Worm (Caenorhabditis elegans) whole organism, L1 larva: ENCODE data around the gene R08E3.1.

ENCODE experiments used
- aly-2 ChIP-seq: fragments of 150-350 bp; optimal IDR thresholded peaks from 2 replicates; lab custom pipeline; 2014; ENCODE audit warnings: missing biosample characterization, missing genetic modification characterization
- ama-1 ChIP-seq: fragments of 150-350 bp; optimal IDR thresholded peaks from 2 replicates; lab custom pipeline; 2014
- hlh-17 ChIP-seq: fragments of 200-800 bp; sonication (Bioruptor generic); optimal IDR thresholded peaks from 2 replicates; lab custom pipeline; 2018; ENCODE audit warnings: missing genetic modification characterization, mild to moderate bottlenecking, missing compliant biosample characterization, moderate library complexity, borderline replicate concordance
- nhr-11 ChIP-seq: fragments of 150-350 bp; optimal IDR thresholded peaks from 2 replicates; lab custom pipeline; 2014; ENCODE audit warnings: missing biosample characterization, missing genetic modification characterization
- sox-4 ChIP-seq: sonication (generic microtip); optimal IDR thresholded peaks from 2 replicates; lab custom pipeline; 2016; ENCODE audit warnings: missing genetic modification characterization, missing compliant biosample characterization

DNA sequence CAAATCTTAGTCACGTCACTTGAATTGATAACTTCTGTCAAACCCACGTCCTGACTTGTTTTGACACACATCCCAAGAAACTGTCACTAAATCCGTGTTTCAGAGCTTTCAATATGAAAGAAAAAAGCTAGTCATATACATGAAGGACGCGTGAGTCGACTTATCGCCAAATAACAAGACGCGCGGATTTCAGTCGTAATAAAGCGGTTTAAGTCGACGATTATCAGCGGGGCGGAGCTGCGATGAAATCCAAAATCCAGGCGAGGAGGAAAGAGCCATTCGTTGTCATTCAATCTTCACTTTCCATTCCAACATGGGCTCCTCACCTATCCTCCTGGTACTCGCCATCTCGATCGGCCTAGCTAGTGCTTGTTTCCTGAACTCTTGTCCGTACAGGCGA lies 43.4 kb downstream of the R08E3.1 start, which contains the start of gene ntc-1:
- no peak for TF ChIP-seq nhr-11 (tag; lab: Kevin White, UChicago)
- TF ChIP-seq sox-4, result no peak
- TF ChIP-seq hlh-17 (GFP tag; lab: Kevin White, UChicago), result no peak
- no peak for TF ChIP-seq ama-1
- TF ChIP-seq aly-2 (tag; lab: Kevin White, UChicago), result no peak
